Fruit fly (Drosophila melanogaster) whole organism, embryonic: ENCODE results near the gene CG32271.
A peak's percentile ranks its signal among the peaks of the same experiment; 100 is the strongest.

Source experiments
- Atf-2 ChIP-seq: fragments of 200-800 bp; sonication (Bioruptor generic); optimal IDR thresholded peaks from 2 replicates; lab custom pipeline; 2016; ENCODE audit warnings: missing biosample characterization, missing genetic modification characterization
- Atf3 ChIP-seq: fragments of 200-800 bp; sonication (Bioruptor generic); optimal IDR thresholded peaks from 3 replicates; lab custom pipeline; 2016; ENCODE audit warnings: missing biosample characterization, missing genetic modification characterization
- CG10366 ChIP-seq: fragments of 200-800 bp; sonication (Bioruptor generic); IDR thresholded peaks from 2 replicates; pipeline ENCODE4 v1.3.6; 2022; ENCODE audit warnings: missing biosample characterization, missing genetic modification characterization
- CG14860 ChIP-seq: fragments of 200-800 bp; sonication (Bioruptor generic); IDR thresholded peaks from 3 replicates; pipeline ENCODE4 v1.3.6; 2022; ENCODE audit warnings: missing biosample characterization, missing genetic modification characterization; ENCODE audit not compliant: partially characterized antibody
- CG15479 ChIP-seq: fragments of 200-800 bp; sonication (Bioruptor generic); optimal IDR thresholded peaks from 3 replicates; lab custom pipeline; 2019; ENCODE audit warnings: missing biosample characterization, mild to moderate bottlenecking, missing genetic modification characterization, moderate library complexity
- CG17802 ChIP-seq: fragments of 200-800 bp; sonication (Bioruptor generic); optimal IDR thresholded peaks from 2 replicates; lab custom pipeline; 2018; ENCODE audit warnings: missing biosample characterization, mild to moderate bottlenecking, missing genetic modification characterization, moderate library complexity
- CG30020 ChIP-seq: fragments of 200-800 bp; optimal IDR thresholded peaks from 2 replicates; lab custom pipeline; 2019; ENCODE audit warnings: missing biosample characterization, mild to moderate bottlenecking, missing genetic modification characterization, moderate library complexity
- CG3726 ChIP-seq: fragments of 200-800 bp; sonication (Bioruptor generic); IDR thresholded peaks from 3 replicates; pipeline ENCODE4, ENCODE4 v1.3.6; 2022; ENCODE audit warnings: missing biosample characterization, missing genetic modification characterization
- CG6272 ChIP-seq: fragments of 200-800 bp; sonication (Bioruptor generic); IDR thresholded peaks from 2 replicates; pipeline ENCODE4 v1.3.6; 2022; ENCODE audit warnings: missing biosample characterization, missing genetic modification characterization
- CG6654 ChIP-seq: fragments of 200-800 bp; sonication (Bioruptor generic); optimal IDR thresholded peaks from 2 replicates; lab custom pipeline; 2017; ENCODE audit warnings: missing biosample characterization, mild to moderate bottlenecking, missing genetic modification characterization
- CG8478 ChIP-seq: fragments of >200 bp; optimal IDR thresholded peaks from 2 replicates; lab custom pipeline; 2018
- Dek ChIP-seq: fragments of 200-800 bp; sonication (Bioruptor generic); optimal IDR thresholded peaks from 3 replicates; lab custom pipeline; 2019; ENCODE audit warnings: missing biosample characterization, mild to moderate bottlenecking, missing genetic modification characterization, moderate library complexity
- Fer2 ChIP-seq: fragments of 200-800 bp; sonication (Bioruptor generic); optimal IDR thresholded peaks from 2 replicates; lab custom pipeline; 2018; ENCODE audit warnings: missing biosample characterization, mild to moderate bottlenecking, missing genetic modification characterization, moderate library complexity
- Fer3 ChIP-seq: fragments of 200-800 bp; sonication (Bioruptor generic); optimal IDR thresholded peaks from 2 replicates; lab custom pipeline; 2018; ENCODE audit warnings: missing biosample characterization, mild to moderate bottlenecking, missing genetic modification characterization, moderate library complexity
- GATAe ChIP-seq: fragments of 200-800 bp; sonication (Bioruptor generic); conservative IDR thresholded peaks from 2 replicates; pipeline ENCODE4 v1.3.6; 2022; ENCODE audit warnings: missing biosample characterization, missing genetic modification characterization
- HmgD ChIP-seq: fragments of 200-800 bp; sonication (Bioruptor generic); optimal IDR thresholded peaks from 3 replicates; lab custom pipeline; 2016; ENCODE audit warnings: missing biosample characterization, missing genetic modification characterization
- HmgZ ChIP-seq: fragments of 200-800 bp; sonication (Bioruptor generic); optimal IDR thresholded peaks from 2 replicates; lab custom pipeline; 2018; ENCODE audit warnings: missing biosample characterization, mild to moderate bottlenecking, missing genetic modification characterization
- Hsf ChIP-seq: fragments of 200-800 bp; sonication (Bioruptor generic); optimal IDR thresholded peaks from 3 replicates; lab custom pipeline; 2016; ENCODE audit warnings: missing biosample characterization, missing genetic modification characterization
- Jarid2 ChIP-seq: fragments of 200-800 bp; sonication (Bioruptor generic); optimal IDR thresholded peaks from 3 replicates; lab custom pipeline; 2017; ENCODE audit warnings: mild to moderate bottlenecking, missing biosample characterization, missing genetic modification reagents, missing genetic modification characterization
- Lhr ChIP-seq: fragments of 200-800 bp; sonication (Bioruptor generic); optimal IDR thresholded peaks from 3 replicates; lab custom pipeline; 2017; ENCODE audit warnings: mild to moderate bottlenecking, missing biosample characterization, missing genetic modification reagents, missing genetic modification characterization
- NC2β ChIP-seq: fragments of 200-800 bp; sonication (Bioruptor generic); optimal IDR thresholded peaks from 2 replicates; lab custom pipeline; 2016; ENCODE audit warnings: missing biosample characterization, missing genetic modification characterization
- Neu2 ChIP-seq: fragments of 200-800 bp; sonication (Bioruptor generic); optimal IDR thresholded peaks from 3 replicates; lab custom pipeline; 2016; ENCODE audit warnings: missing biosample characterization, missing genetic modification characterization, borderline replicate concordance
- Usf ChIP-seq: fragments of 200-800 bp; sonication (Bioruptor generic); optimal IDR thresholded peaks from 2 replicates; lab custom pipeline; 2017; ENCODE audit warnings: missing genotype, missing biosample characterization, missing genetic modification characterization
- YL-1 ChIP-seq: fragments of 200-800 bp; sonication (Bioruptor generic); optimal IDR thresholded peaks from 3 replicates; lab custom pipeline; 2017; ENCODE audit warnings: missing biosample characterization, mild to moderate bottlenecking, missing genetic modification characterization
- ara ChIP-seq: fragments of 200-800 bp; sonication (Bioruptor generic); IDR thresholded peaks from 2 replicates; pipeline ENCODE4 v1.3.6; 2022; ENCODE audit warnings: missing biosample characterization, missing genetic modification characterization
- ato ChIP-seq: fragments of 200-800 bp; sonication (Bioruptor generic); IDR thresholded peaks from 2 replicates; pipeline ENCODE4 v1.3.6; 2022; ENCODE audit warnings: missing biosample characterization, missing genetic modification characterization; ENCODE audit not compliant: partially characterized antibody
- az2 ChIP-seq: fragments of 200-800 bp; sonication (Bioruptor generic); optimal IDR thresholded peaks from 3 replicates; lab custom pipeline; 2016; ENCODE audit warnings: missing biosample characterization, missing genetic modification characterization
- btn ChIP-seq: fragments of 200-800 bp; sonication (Bioruptor generic); optimal IDR thresholded peaks from 2 replicates; lab custom pipeline; 2016; ENCODE audit warnings: missing biosample characterization, missing genetic modification characterization
- cwo ChIP-seq: fragments of 200-800 bp; sonication (Bioruptor generic); optimal IDR thresholded peaks from 3 replicates; lab custom pipeline; 2017; ENCODE audit warnings: missing biosample characterization, missing genetic modification characterization, mild to moderate bottlenecking, moderate library complexity, missing genetic modification reagents
- ems ChIP-seq: fragments of 200-800 bp; sonication (Bioruptor generic); optimal IDR thresholded peaks from 3 replicates; lab custom pipeline; 2016; ENCODE audit warnings: missing biosample characterization, missing genetic modification characterization
- grn ChIP-seq: fragments of 200-800 bp; sonication (Bioruptor generic); optimal IDR thresholded peaks from 3 replicates; lab custom pipeline; 2017; ENCODE audit warnings: missing biosample characterization, missing genetic modification characterization
- gt ChIP-seq: fragments of 200-800 bp; sonication (Bioruptor generic); IDR thresholded peaks from 2 replicates; pipeline ENCODE4 v1.3.6; 2022; ENCODE audit warnings: missing biosample characterization, missing genetic modification characterization
- jigr1 ChIP-seq: fragments of 200-800 bp; sonication (Bioruptor generic); IDR thresholded peaks from 3 replicates; pipeline ENCODE4 v1.3.6; 2022; ENCODE audit warnings: missing biosample characterization, missing genetic modification characterization
- ken ChIP-seq: fragments of 200-800 bp; sonication (Bioruptor generic); IDR thresholded peaks from 3 replicates; pipeline ENCODE4 v1.3.6; 2022; ENCODE audit warnings: missing biosample characterization, missing genetic modification characterization
- kni ChIP-seq: fragments of 200-800 bp; sonication (Bioruptor generic); optimal IDR thresholded peaks from 3 replicates; lab custom pipeline; 2017; ENCODE audit warnings: mild to moderate bottlenecking, missing biosample characterization, missing genetic modification reagents, missing genetic modification characterization
- mam ChIP-seq: fragments of 200-800 bp; sonication (Bioruptor generic); optimal IDR thresholded peaks from 3 replicates; lab custom pipeline; 2016; ENCODE audit warnings: missing biosample characterization, missing genetic modification characterization
- otp ChIP-seq: fragments of 200-800 bp; sonication (Bioruptor generic); IDR thresholded peaks from 3 replicates; pipeline ENCODE4, ENCODE4 v1.3.6; 2022; ENCODE audit warnings: missing biosample characterization, missing genetic modification characterization
- p53 ChIP-seq: fragments of 200-800 bp; sonication (Bioruptor generic); optimal IDR thresholded peaks from 2 replicates; lab custom pipeline; 2016; ENCODE audit warnings: missing biosample characterization, missing genetic modification characterization
- pnt ChIP-seq: fragments of 200-800 bp; sonication (Bioruptor generic); optimal IDR thresholded peaks from 3 replicates; lab custom pipeline; 2016; ENCODE audit warnings: missing biosample characterization, missing genetic modification characterization
- sd ChIP-seq: fragments of 200-800 bp; sonication (Bioruptor generic); optimal IDR thresholded peaks from 3 replicates; lab custom pipeline; 2018; ENCODE audit warnings: missing biosample characterization, mild to moderate bottlenecking, missing genetic modification characterization, moderate library complexity
- slou ChIP-seq: fragments of 200-800 bp; sonication (Bioruptor generic); optimal IDR thresholded peaks from 3 replicates; lab custom pipeline; 2016; ENCODE audit warnings: missing biosample characterization, missing genetic modification characterization
- sqz ChIP-seq: fragments of 200-800 bp; sonication (Bioruptor generic); optimal IDR thresholded peaks from 3 replicates; lab custom pipeline; 2018; ENCODE audit warnings: missing biosample characterization, mild to moderate bottlenecking, missing genetic modification characterization
- tio ChIP-seq: fragments of 200-800 bp; sonication (Bioruptor generic); optimal IDR thresholded peaks from 2 replicates; lab custom pipeline; 2017; ENCODE audit warnings: missing biosample characterization, missing genetic modification characterization, inconsistent platforms
- tup ChIP-seq: fragments of 200-800 bp; sonication (Bioruptor generic); optimal IDR thresholded peaks from 2 replicates; lab custom pipeline; 2016; ENCODE audit warnings: missing biosample characterization, mild to moderate bottlenecking, missing genetic modification characterization, moderate library complexity
- vnd ChIP-seq: fragments of 200-800 bp; sonication (Bioruptor generic); IDR thresholded peaks from 3 replicates; pipeline ENCODE4 v1.3.6; 2022; ENCODE audit warnings: missing biosample characterization, missing genetic modification characterization; ENCODE audit not compliant: partially characterized antibody
- zfh2 ChIP-seq: fragments of 200-800 bp; sonication (Bioruptor generic); optimal IDR thresholded peaks from 2 replicates; lab custom pipeline; 2016; ENCODE audit warnings: missing biosample characterization, missing genetic modification characterization

CG32271 gene

DNA sequence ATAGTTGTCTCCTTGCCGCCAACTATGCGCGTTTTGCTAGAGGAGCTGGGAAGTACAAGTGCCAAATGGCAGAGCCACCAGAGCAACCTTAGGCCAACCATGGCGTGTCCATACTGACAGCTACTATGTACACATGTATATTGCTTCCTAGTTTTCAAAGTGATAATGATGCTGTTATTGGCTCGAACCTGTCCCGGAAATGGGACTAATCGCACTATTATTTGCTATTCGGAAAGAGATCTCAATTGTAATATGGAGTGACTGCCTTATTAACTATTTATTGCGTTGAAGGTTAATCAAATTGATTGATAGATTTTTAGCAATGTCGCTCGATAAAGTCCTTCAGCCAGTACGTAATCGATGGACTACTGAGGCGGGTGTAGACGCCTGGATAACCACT lies 1.4 kb upstream of the CG32271 start, which contains the start of gene CG33159:
CG33159 (minus strand) TSS at position 101 of the 400 bp plus-strand sequence.
- TF ChIP-seq Jarid2 (GFP tag; lab: Kevin White, UChicago) (no peak), CG6654 (GFP tag; lab: Kevin White, UChicago) (no peak)

DNA sequence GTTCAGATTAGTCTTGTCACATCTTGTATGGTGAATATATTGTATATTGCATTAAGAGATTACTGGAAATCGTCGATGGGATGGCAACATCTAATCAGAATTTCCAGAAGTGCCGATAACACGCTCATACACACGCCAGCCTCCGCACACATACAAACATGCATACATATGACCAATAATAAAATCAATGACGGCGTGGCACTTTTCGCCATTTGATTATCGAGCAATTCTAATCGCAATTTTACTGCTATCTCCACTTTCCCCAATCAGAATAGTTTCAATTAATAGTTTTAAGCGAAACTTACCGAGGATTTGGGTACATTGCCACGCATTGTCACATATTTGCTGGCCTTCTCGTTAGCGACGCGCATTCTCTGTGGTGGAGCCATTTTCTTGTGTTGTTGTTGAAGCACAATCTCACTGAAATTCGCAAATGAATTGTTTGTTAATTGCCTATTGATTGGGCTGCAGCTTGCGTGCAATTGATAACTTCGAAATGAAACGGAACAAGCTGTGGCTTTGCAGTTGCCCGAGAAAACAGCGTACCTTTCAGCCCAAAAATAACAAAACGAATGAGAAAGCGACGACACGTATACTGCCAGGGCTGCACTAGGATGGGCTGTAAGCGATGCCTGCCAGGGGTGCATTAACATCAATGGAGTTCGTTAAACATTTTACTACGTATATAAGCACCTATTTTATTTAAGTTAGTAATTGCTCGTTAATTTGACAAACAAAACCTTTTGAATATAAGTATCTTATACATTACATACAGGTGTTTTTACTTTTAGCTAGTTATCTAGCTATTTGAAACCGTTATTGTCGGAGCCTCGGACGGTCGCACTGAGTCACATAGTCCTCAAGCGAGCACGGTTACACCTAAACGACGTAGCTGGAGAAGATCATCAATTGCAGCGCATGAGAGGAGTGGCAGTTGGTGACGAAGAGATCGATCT lies 4.2 kb downstream of the CG32271 start, which contains the start of the genes CG32276 and gry:
CG32276 (minus strand) TSS at position 601 of the 956 bp plus-strand sequence.
gry (plus strand) TSS at position 644 of the 956 bp plus-strand sequence.
- peak; percentile 79 for TF ChIP-seq mam (GFP tag; lab: Kevin White, UChicago)
- TF ChIP-seq HmgD (GFP tag; lab: Kevin White, UChicago): peak; percentile 65
- peak; percentile 78 for TF ChIP-seq CG30020 (tag; lab: Kevin White, UChicago)
- TF ChIP-seq Hsf: peak; percentile 85
- TF ChIP-seq btn: peak; percentile 58
- TF ChIP-seq sd: no peak
- peak; percentile 61 for TF ChIP-seq pnt
- peak; percentile 54; the same call in 1 of the 3 replicates for TF ChIP-seq ken
- peak; percentile 35; the same call in 1 of the 2 replicates for TF ChIP-seq gt (GFP tag; lab: Robert Waterston, UW)
- TF ChIP-seq vnd (GFP tag; lab: Robert Waterston, UW): no peak
- peak; percentile 54; the same call in 1 of the 3 replicates for TF ChIP-seq otp (GFP tag; lab: Robert Waterston, UW)
- peak; percentile 48 for TF ChIP-seq CG6272 (GFP tag; lab: Robert Waterston, UW)
- peak; percentile 64 for TF ChIP-seq CG10366 (GFP tag; lab: Robert Waterston, UW)
- TF ChIP-seq jigr1 (GFP tag; lab: Robert Waterston, UW): no peak
- no peak for TF ChIP-seq Neu2 (GFP tag; lab: Kevin White, UChicago)
- peak; percentile 58 for TF ChIP-seq p53 (GFP tag; lab: Kevin White, UChicago)
- TF ChIP-seq slou (GFP tag; lab: Kevin White, UChicago): peak; percentile 58
- peak; percentile 85 for TF ChIP-seq zfh2 (GFP tag; lab: Kevin White, UChicago)
- TF ChIP-seq CG17802 (tag; lab: Kevin White, UChicago): no peak
- TF ChIP-seq Atf-2 (GFP tag; lab: Kevin White, UChicago): peak; percentile 81
- TF ChIP-seq Dek (tag; lab: Kevin White, UChicago): peak; percentile 73
- no peak for TF ChIP-seq GATAe (GFP tag; lab: Robert Waterston, UW)
- TF ChIP-seq YL-1: peak; percentile 93
- no peak for TF ChIP-seq CG15479 (GFP tag; lab: Kevin White, UChicago)
- TF ChIP-seq CG14860 (GFP tag; lab: Robert Waterston, UW): no peak
- TF ChIP-seq sqz: no peak
- no peak for TF ChIP-seq tio
- peak; percentile 11 for TF ChIP-seq Usf (GFP tag; lab: Kevin White, UChicago)
- no peak for TF ChIP-seq CG8478 (lab: Kevin White, UChicago)
- peak; percentile 79 for TF ChIP-seq az2 (GFP tag; lab: Kevin White, UChicago)
- TF ChIP-seq cwo (GFP tag; lab: Kevin White, UChicago): peak; percentile 61
- TF ChIP-seq NC2β (GFP tag; lab: Kevin White, UChicago): peak; percentile 84
- TF ChIP-seq grn (GFP tag; lab: Kevin White, UChicago): no peak
- peak; percentile 72 for TF ChIP-seq Fer3 (tag; lab: Kevin White, UChicago)
- peak; percentile 83 for TF ChIP-seq ems
- TF ChIP-seq CG3726 (GFP tag; lab: Robert Waterston, UW): 0 out of 3 replicates have a peak, but pooled peaks have one; percentile 55
- peak; percentile 63 for TF ChIP-seq Atf3 (GFP tag; lab: Kevin White, UChicago)
- peak; percentile 75 for TF ChIP-seq Lhr (GFP tag; lab: Kevin White, UChicago)
- peak; percentile 93 for TF ChIP-seq HmgZ
- TF ChIP-seq tup: peak; percentile 63
- peak; percentile 46; the same call in 1 of the 2 replicates for TF ChIP-seq ara (GFP tag; lab: Robert Waterston, UW)
- TF ChIP-seq kni: no peak
- peak; percentile 42 for TF ChIP-seq Fer2 (tag; lab: Kevin White, UChicago)
- no peak for TF ChIP-seq ato
